Fruit fly (Drosophila melanogaster) ovary, adult (tissue): ENCODE measurements around the gene Gr39b.

ENCODE experiments used
- CG17801 ChIP-seq: fragments of 200-800 bp; optimal IDR thresholded peaks from 2 replicates; lab custom pipeline; 2019; ENCODE audit warnings: missing biosample characterization, mild to moderate bottlenecking, missing genetic modification characterization, moderate library complexity; ENCODE audit not compliant: partially characterized antibody

Gr39b gene

dm6 chr2L:21369606-21370005 lies at the start of gene Gr39b:
Gr39b (minus strand) TSS chr2L:21369706.
- TF ChIP-seq CG17801 (GFP tag; lab: Kevin White, UChicago) = no peak

dm6 chr2L:21396714-21397654 lies 27.5 kb upstream of the Gr39b start:
- TF ChIP-seq CG17801 (GFP tag; lab: Kevin White, UChicago) = no peak

DNA sequence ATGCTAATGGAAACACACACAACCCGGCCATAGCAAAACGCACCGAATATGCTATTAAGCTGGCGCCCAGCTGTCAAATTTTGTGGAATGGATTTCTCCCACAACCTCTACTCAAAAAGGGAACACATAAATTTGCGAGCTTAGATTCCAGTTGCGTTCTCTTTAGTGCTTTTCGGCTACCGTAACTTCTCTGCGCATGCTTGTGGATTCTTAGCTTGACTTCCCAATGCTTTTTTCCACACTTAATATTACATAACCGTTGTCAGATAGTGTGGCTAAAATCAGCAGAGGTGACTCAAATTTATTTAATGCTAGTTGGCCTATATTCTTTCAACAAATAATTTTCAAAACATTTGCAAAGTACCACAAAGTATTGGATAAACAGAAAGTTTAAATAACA lies 11.9 kb upstream of the Gr39b start:
- no peak for TF ChIP-seq CG17801 (GFP tag; lab: Kevin White, UChicago)

dm6 chr2L:21379790-21380349 lies 10.4 kb upstream of the Gr39b start, which contains the start of gene nrv3:
nrv3 (plus strand) TSS chr2L:21380000.
- no peak for TF ChIP-seq CG17801 (GFP tag; lab: Kevin White, UChicago)

DNA sequence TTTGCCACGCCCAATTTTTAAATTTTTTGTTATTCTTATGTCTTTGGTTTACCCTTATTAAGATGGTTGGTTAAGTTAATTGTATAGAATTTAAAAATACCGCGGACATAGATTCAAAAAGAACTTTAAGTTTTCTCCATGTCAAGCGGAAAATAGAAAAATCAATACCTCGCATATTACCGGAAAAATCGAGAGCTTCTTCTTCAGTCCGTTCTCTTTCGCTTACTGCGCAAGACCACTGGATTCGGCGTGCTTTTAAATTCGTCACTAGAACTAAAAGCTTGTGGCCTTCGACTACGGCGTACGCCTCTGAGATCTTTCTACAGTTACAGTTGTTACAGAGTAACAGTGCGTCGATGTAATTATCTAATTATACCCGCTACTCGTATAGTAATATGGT lies 8.5 kb upstream of the Gr39b start:
- no peak for TF ChIP-seq CG17801 (GFP tag; lab: Kevin White, UChicago)

DNA sequence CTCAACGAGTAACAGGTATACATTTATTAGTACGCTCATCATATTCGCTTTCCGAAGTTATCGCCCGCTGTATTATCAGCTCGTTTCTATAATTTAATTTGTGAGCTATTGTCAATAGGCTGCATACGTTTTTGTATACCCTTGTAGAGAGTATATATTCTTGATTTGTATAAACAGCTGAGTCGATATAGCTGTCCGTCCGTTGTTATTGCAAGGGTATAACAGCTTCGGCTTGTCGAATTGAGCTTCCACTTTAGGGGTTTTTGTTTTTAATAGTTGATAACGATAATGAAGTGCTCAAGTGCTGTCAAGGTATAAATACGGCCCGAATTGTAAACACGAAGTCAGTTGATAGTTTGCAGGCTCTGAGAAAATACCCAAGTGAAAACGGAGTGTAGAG lies 1.4 kb upstream of the Gr39b start, which contains the start of gene CG8665:
TSS of gene CG8665 (plus strand) at position 342 of the 400 bp plus-strand sequence.
- TF ChIP-seq CG17801 (GFP tag; lab: Kevin White, UChicago) = no peak

dm6 chr2L:21367296-21367695 lies 2.2 kb downstream of the Gr39b start:
- no peak for TF ChIP-seq CG17801 (GFP tag; lab: Kevin White, UChicago)

- TF ChIP-seq CG17801 (GFP tag; lab: Kevin White, UChicago) = no peak
Measured at dm6 chr2L:21360916-21361315, 8.6 kb downstream of the Gr39b start, which contains the start of gene dtr. dtr (plus strand) TSS chr2L:21361216.

DNA sequence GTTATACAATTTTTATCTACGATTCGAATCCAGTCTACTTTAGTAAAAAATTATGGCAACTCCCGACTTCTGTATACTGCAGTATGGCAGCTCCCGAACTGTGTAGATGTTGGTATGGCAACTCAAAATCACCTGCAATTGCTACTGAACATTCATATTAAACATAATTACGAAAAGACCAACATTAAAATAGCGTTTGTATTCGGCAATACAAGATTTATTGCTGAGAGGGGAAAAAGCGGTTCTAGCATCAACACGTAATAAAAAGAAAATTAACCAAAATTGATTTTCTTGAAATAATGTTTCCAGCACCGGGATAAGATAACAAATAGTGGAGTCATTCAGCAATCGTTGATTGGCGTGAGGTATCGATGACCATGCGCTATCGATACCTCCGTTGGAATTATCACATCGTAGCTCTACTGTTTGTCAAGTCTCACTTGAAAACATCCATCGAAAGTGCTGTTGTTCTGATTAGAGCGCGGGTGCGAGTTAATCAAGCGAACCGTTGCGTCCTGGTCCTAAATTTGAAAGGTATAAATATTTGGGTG lies 25.2 kb downstream of the Gr39b start, which contains the start of gene Tsp39D:
TSS of gene Tsp39D (plus strand) at position 405 of the 551 bp plus-strand sequence.
- peak; percentile 20 for TF ChIP-seq CG17801 (GFP tag; lab: Kevin White, UChicago)

dm6 chr2L:21341706-21342105 lies 27.8 kb downstream of the Gr39b start:
- TF ChIP-seq CG17801 (GFP tag; lab: Kevin White, UChicago) = no peak

- TF ChIP-seq CG17801 (GFP tag; lab: Kevin White, UChicago) = no peak
Measured at dm6 chr2L:21331502-21331901, 38.0 kb downstream of the Gr39b start, which contains the start of gene dimm. dimm (plus strand) TSS chr2L:21331756.

DNA sequence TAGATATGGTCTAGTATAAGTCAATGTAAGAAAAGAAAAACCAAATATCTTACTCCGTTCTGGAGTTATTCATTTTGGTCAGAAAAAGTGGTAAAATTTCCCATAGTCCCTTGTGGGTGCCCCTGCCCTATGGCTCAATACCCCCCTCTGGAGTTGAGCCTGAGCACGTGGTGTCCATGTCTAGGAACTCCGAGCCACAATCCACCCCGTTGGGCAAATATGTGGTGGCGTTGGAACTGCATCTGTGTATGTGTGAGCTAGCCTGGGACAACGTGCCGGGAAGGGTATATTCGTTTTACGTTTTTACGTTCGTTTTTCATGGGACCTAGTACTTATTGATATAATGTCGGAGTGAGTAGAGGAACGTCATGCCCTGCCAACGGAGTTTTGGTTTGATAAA lies 38.7 kb downstream of the Gr39b start:
- no peak for TF ChIP-seq CG17801 (GFP tag; lab: Kevin White, UChicago)

DNA sequence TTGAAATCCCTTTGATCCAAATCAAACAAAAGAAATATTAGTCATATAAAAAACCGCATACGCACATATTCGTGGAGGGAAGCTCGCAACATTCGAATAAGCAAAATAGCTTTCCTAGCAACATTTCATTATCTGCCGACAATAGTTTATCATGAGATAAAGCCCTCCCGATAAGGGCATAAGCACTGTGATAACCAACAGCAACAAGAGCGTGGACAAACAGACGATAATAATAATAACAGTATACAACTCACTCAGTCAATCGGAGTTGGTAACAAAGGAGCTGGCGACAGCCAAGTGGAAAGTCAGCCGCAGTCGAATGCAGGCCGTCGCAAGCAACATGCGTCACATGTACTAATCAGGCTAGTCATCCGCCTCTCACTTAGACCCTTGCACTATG lies 40.2 kb downstream of the Gr39b start:
- TF ChIP-seq CG17801 (GFP tag; lab: Kevin White, UChicago) = no peak

DNA sequence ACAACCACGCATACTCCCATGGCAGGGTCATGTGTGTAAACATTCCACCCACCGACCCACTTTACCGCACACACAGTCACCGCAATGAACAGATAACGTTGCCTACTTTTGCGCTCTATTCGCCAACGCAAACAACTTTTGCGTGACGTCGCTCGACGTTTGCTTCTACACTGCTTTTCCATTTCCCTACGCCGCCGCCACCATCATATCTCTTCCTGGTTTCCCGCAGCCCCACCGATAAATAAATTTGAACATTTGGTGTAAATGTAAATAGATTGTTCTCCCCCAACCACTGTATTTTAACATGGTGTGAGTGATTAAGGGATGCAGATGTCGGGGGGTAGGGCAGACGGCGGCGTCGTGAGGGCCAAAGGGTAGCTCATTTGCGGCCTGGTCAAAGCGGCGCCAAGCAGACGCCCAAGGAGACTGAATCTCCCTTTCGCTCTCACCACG lies 45.0 kb downstream of the Gr39b start:
- no peak for TF ChIP-seq CG17801 (GFP tag; lab: Kevin White, UChicago)

DNA sequence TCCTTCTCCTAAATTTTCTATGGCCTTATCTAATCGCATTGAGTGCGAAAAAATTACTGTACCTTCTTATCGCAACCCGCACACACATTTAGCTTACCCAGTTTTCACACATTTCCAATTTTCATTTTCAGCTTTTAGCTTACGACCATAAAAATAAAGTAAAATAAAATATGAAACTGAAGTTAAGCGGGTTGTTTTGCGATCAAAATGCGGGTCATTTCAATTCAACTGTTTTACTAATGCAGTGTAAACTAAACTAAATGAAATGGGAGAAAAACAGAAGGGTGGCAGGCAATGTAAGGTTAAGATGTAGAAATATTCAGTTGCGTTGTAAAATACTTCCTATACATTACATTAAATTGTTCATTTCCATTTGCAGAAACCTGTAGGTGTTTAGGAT lies 47.3 kb downstream of the Gr39b start:
- no peak for TF ChIP-seq CG17801 (GFP tag; lab: Kevin White, UChicago)
